Worm (Caenorhabditis elegans) whole organism, midembryonic: ENCODE results near the gene alg-2.

Experiments used
- T22C8.4 ChIP-seq: fragments of 200-800 bp; sonication (Bioruptor generic); IDR thresholded peaks from 2 replicates; pipeline ENCODE4 v1.3.6; 2022; ENCODE audit warnings: missing genetic modification characterization, missing compliant biosample characterization
- cog-1 ChIP-seq: sonication (generic microtip); optimal IDR thresholded peaks from 2 replicates; lab custom pipeline; 2016; ENCODE audit warnings: missing genetic modification characterization, missing compliant biosample characterization
- flt-1 ChIP-seq: fragments of 200-800 bp; sonication (Bioruptor generic); IDR thresholded peaks from 2 replicates; pipeline ENCODE4 v1.3.6; 2022; ENCODE audit warnings: missing genetic modification characterization, missing compliant biosample characterization
- klf-2 ChIP-seq: fragments of 200-800 bp; sonication (Bioruptor generic); conservative IDR thresholded peaks from 2 replicates; pipeline ENCODE4 v1.3.6; 2022; ENCODE audit warnings: missing genetic modification reagents, missing genetic modification characterization, missing compliant biosample characterization
- med-1 ChIP-seq: sonication (generic microtip); optimal IDR thresholded peaks from 2 replicates; lab custom pipeline; 2017; ENCODE audit warnings: missing genetic modification characterization, mild to moderate bottlenecking, missing compliant biosample characterization, antibody characterized with exemption, missing genetic modification reagents; ENCODE audit not compliant: insufficient read depth
- ref-1 ChIP-seq: fragments of 200-800 bp; sonication (Bioruptor generic); conservative IDR thresholded peaks from 2 replicates; pipeline ENCODE4 v1.3.6; 2022; ENCODE audit warnings: missing genetic modification reagents, missing genetic modification characterization, missing compliant biosample characterization
- tab-1 ChIP-seq: fragments of 200-800 bp; sonication (Bioruptor generic); IDR thresholded peaks from 2 replicates; pipeline ENCODE4 v1.3.6; 2022; ENCODE audit warnings: missing genetic modification characterization, missing compliant biosample characterization
- ztf-23 ChIP-seq: fragments of 200-800 bp; sonication (Bioruptor generic); IDR thresholded peaks from 2 replicates; pipeline ENCODE4 v1.3.6; 2022; ENCODE audit warnings: missing genetic modification reagents, missing genetic modification characterization, missing compliant biosample characterization
- ztf-29 ChIP-seq: fragments of 200-800 bp; sonication (Bioruptor generic); IDR thresholded peaks from 2 replicates; pipeline ENCODE4 v1.3.6; 2022; ENCODE audit warnings: missing genetic modification reagents, missing genetic modification characterization, missing compliant biosample characterization

The alg-2 gene

ce11 chrII:901632-902031 is 28.6 kb downstream of the alg-2 start, which contains the start of gene T07D3.2:
T07D3.2 (plus strand) TSS chrII:901932.
- TF ChIP-seq flt-1 (GFP tag; lab: Robert Waterston, UW) (no peak), med-1 (GFP tag; lab: Kevin White, UChicago) (no peak), klf-2 (GFP tag; lab: Robert Waterston, UW) (no peak), ztf-23 (GFP tag; lab: Robert Waterston, UW) (no peak), T22C8.4 (GFP tag; lab: Robert Waterston, UW) (no peak), ref-1 (no peak), tab-1 (no peak), cog-1 (no peak), ztf-29 (no peak)

DNA sequence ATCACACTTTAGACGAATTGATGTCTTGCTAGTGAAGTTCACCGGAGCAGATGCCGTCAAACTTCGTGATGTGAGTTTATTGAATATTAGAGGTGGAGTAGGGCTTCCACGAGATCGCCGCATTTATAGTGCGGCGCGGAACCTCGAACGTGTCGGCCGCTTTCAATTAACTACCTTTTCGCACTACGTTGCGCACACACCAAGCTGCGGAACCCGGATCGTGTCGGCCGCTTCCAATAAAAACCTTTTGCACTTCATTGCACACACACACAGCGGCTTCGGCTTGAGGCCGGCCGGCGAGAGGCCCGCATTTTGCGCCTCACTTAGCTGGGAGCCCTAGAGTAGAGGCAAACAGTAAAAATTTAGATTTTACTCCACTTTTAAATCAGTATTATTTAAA is 32.3 kb downstream of the alg-2 start:
- TF ChIP-seq tab-1, result no peak
- TF ChIP-seq ztf-23 (GFP tag; lab: Robert Waterston, UW), result no peak
- no peak for TF ChIP-seq cog-1
- TF ChIP-seq ztf-29, result no peak
- TF ChIP-seq ref-1, result no peak
- TF ChIP-seq T22C8.4 (GFP tag; lab: Robert Waterston, UW), result no peak
- no peak for TF ChIP-seq med-1 (GFP tag; lab: Kevin White, UChicago)
- no peak for TF ChIP-seq flt-1 (GFP tag; lab: Robert Waterston, UW)
- TF ChIP-seq klf-2 (GFP tag; lab: Robert Waterston, UW), result no peak

ce11 chrII:909554-909953 is 36.5 kb downstream of the alg-2 start, which contains the start of the genes fbxc-24 and fbxc-27:
fbxc-24 (minus strand) TSS chrII:909654.
fbxc-27 (plus strand) TSS chrII:909769.
- TF ChIP-seq med-1 (GFP tag; lab: Kevin White, UChicago), result no peak
- no peak for TF ChIP-seq ref-1
- TF ChIP-seq tab-1, result no peak
- TF ChIP-seq flt-1 (GFP tag; lab: Robert Waterston, UW), result no peak
- no peak for TF ChIP-seq T22C8.4 (GFP tag; lab: Robert Waterston, UW)

DNA sequence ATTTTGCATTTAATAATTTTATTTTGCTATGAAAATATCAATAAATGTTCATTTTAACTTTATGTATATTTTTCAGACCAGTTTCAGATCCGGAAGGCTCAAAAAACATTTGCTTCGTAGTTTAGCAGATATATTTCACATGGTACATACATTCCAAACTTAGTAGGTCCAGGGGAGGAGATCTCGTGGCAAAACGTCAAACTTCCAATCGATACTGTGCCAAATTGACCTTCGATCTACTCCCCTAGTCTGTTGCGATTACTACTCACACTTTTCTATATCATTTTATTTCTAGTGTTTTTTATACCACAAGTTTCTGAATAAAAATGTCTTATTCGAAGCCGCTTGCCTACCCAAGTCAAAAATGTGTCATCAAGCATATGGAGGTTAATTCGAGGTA is 38.7 kb downstream of the alg-2 start, which contains the start of gene fbxc-31:
TSS of gene fbxc-31 (plus strand) at position 301 of the 400 bp plus-strand sequence.
- TF ChIP-seq med-1 (GFP tag; lab: Kevin White, UChicago), result no peak

DNA sequence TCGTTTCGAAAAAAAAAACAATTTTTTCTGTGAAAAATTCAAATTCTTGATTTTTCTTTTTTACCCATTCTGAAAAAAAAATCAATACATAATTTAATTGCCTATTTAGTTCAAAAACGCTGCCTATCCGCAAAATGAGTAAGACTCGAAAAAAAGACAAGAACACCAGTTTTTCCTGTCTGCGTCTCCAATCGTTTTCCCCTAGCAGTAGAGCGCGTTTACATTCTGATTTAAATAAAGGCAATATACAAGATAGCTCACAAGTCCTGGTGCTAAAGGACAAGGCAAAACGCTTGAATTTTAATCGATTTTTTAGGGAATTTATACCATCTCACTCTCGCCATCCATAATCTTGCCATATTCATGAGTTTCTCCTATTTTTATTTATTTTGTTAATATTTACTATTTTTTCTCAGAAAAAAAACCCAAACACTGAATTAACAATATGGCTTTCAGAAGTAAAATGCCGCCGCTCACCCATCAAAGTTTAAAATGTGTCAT is 40.3 kb downstream of the alg-2 start, which contains the start of gene fbxc-33:
TSS of gene fbxc-33 (plus strand) at position 451 of the 501 bp plus-strand sequence.
- TF ChIP-seq tab-1 (no peak), ztf-23 (GFP tag; lab: Robert Waterston, UW) (no peak), flt-1 (GFP tag; lab: Robert Waterston, UW) (no peak)

ce11 chrII:915206-915605 is 42.2 kb downstream of the alg-2 start:
- TF ChIP-seq ref-1, result no peak
- TF ChIP-seq tab-1, result no peak
- no peak for TF ChIP-seq flt-1 (GFP tag; lab: Robert Waterston, UW)
- TF ChIP-seq klf-2 (GFP tag; lab: Robert Waterston, UW), result no peak
- TF ChIP-seq med-1 (GFP tag; lab: Kevin White, UChicago), result no peak
- no peak for TF ChIP-seq ztf-23 (GFP tag; lab: Robert Waterston, UW)
- TF ChIP-seq ztf-29, result no peak
- no peak for TF ChIP-seq T22C8.4 (GFP tag; lab: Robert Waterston, UW)
- no peak for TF ChIP-seq cog-1

ce11 chrII:915780-916179 is 42.8 kb downstream of the alg-2 start, which contains the start of gene fbxc-29:
fbxc-29 (plus strand) TSS chrII:916080.
- TF ChIP-seq ztf-29 (no peak), flt-1 (GFP tag; lab: Robert Waterston, UW) (no peak), ztf-23 (GFP tag; lab: Robert Waterston, UW) (no peak), tab-1 (no peak), klf-2 (GFP tag; lab: Robert Waterston, UW) (no peak), ref-1 (no peak), T22C8.4 (GFP tag; lab: Robert Waterston, UW) (no peak)

DNA sequence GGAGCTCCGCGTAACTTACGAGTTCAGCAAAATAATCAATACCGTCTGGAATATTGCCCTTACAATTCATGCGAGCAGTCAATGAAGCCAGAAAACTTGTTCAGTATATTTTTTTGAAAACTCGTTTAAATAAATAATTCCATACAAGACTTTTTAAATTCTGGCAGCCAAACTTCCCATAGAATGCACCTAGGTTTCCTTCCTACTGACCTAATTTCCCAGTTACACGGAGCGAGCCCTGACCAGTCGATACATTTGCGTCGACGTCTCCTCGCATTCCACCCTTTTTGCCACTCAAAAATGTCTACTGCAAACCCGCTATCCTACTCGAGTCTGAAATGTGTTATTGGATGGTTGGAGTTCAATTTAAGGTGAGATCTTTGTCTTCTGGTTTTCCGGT is 44.3 kb downstream of the alg-2 start, which contains the start of gene fbxc-30:
TSS of gene fbxc-30 (plus strand) at position 301 of the 400 bp plus-strand sequence.
- no peak for TF ChIP-seq ztf-23 (GFP tag; lab: Robert Waterston, UW)
- TF ChIP-seq med-1 (GFP tag; lab: Kevin White, UChicago), result no peak
- no peak for TF ChIP-seq ztf-29
- TF ChIP-seq cog-1, result no peak
- TF ChIP-seq ref-1, result no peak
- no peak for TF ChIP-seq T22C8.4 (GFP tag; lab: Robert Waterston, UW)

DNA sequence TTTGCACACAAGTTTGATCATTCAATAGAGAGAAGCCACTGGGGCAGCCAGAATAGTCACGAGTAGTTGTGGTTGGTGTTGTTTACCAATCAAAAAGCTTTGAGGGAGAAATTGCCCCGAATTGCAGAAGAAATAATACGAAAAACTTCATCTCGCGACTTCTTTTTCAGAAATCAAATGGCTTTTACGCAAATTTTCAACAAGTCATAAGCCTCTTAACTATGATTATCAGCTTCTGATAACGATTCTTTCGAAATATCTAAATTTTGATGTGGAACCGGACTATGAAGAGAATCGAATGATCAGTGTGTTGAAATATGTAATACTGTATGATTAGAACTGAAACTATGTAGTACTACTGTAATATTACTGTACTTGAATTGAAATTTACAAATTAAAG is 47.3 kb downstream of the alg-2 start:
- TF ChIP-seq flt-1 (GFP tag; lab: Robert Waterston, UW) (no peak), tab-1 (no peak), med-1 (GFP tag; lab: Kevin White, UChicago) (no peak), ztf-29 (no peak), klf-2 (GFP tag; lab: Robert Waterston, UW) (no peak), ztf-23 (GFP tag; lab: Robert Waterston, UW) (no peak), cog-1 (no peak), ref-1 (no peak)

ce11 chrII:922778-923177 is 49.8 kb downstream of the alg-2 start:
- no peak for TF ChIP-seq ztf-29
- TF ChIP-seq med-1 (GFP tag; lab: Kevin White, UChicago), result no peak
- TF ChIP-seq T22C8.4 (GFP tag; lab: Robert Waterston, UW), result no peak
- TF ChIP-seq flt-1 (GFP tag; lab: Robert Waterston, UW), result no peak
- TF ChIP-seq cog-1, result no peak
- no peak for TF ChIP-seq ztf-23 (GFP tag; lab: Robert Waterston, UW)
- TF ChIP-seq tab-1, result no peak
- TF ChIP-seq klf-2 (GFP tag; lab: Robert Waterston, UW), result no peak
- no peak for TF ChIP-seq ref-1

DNA sequence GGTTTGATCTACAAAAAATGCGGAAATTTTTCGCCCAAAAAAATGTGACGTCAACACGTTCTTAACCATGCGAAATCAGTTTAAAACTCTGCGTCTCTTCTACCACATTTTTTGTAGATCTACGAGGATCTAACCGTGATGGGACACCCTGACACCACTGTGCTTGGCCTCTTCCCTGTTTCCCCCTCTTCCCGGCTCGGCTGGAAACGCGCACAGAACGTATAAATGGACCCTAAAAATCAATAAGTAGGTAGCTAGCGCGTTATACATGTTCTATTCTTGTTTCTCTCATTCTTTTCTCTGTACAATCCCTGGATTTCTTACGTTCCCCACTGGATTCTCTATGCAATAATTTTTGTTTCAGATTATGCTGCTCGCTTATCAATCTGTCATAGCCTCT is 50.5 kb downstream of the alg-2 start, which contains the start of gene fbxc-28:
TSS of gene fbxc-28 (plus strand) at position 301 of the 400 bp plus-strand sequence.
- TF ChIP-seq med-1 (GFP tag; lab: Kevin White, UChicago), result no peak
- no peak for TF ChIP-seq ref-1
- no peak for TF ChIP-seq cog-1
- no peak for TF ChIP-seq ztf-23 (GFP tag; lab: Robert Waterston, UW)
- no peak for TF ChIP-seq klf-2 (GFP tag; lab: Robert Waterston, UW)
- TF ChIP-seq T22C8.4 (GFP tag; lab: Robert Waterston, UW), result no peak
- no peak for TF ChIP-seq ztf-29
- TF ChIP-seq flt-1 (GFP tag; lab: Robert Waterston, UW), result no peak
- no peak for TF ChIP-seq tab-1
